Fruit fly (Drosophila melanogaster) whole organism, prepupa: ENCODE results near the gene Tusp.

ENCODE experiments used
- Blimp-1 ChIP-seq: fragments of 200-800 bp; sonication (Bioruptor generic); optimal IDR thresholded peaks from 3 replicates; lab custom pipeline; 2017; ENCODE audit warnings: missing biosample characterization, missing genetic modification characterization, mild to moderate bottlenecking, moderate library complexity, missing genetic modification reagents
- CG10631 ChIP-seq: fragments of 200-800 bp; sonication (Bioruptor generic); optimal IDR thresholded peaks from 2 replicates; lab custom pipeline; 2016; ENCODE audit warnings: missing biosample characterization, missing genetic modification characterization
- CG11294 ChIP-seq: fragments of 200-800 bp; sonication (Bioruptor generic); IDR thresholded peaks from 2 replicates; pipeline ENCODE4 v1.3.6; 2022; ENCODE audit warnings: missing biosample characterization, missing genetic modification characterization
- CG11762 ChIP-seq: fragments of 200-800 bp; sonication (Bioruptor generic); optimal IDR thresholded peaks from 3 replicates; lab custom pipeline; 2016; ENCODE audit warnings: missing biosample characterization, missing genetic modification characterization; ENCODE audit not compliant: insufficient read depth
- CG11902 ChIP-seq: fragments of 200-800 bp; sonication (Bioruptor generic); optimal IDR thresholded peaks from 3 replicates; lab custom pipeline; 2016; ENCODE audit warnings: missing biosample characterization, missing genetic modification characterization
- CG15336 ChIP-seq: fragments of 200-800 bp; sonication (Bioruptor generic); IDR thresholded peaks from 2 replicates; pipeline ENCODE4 v1.3.6; 2022; ENCODE audit warnings: missing biosample characterization, missing genetic modification characterization
- CG1621 ChIP-seq: fragments of 200-800 bp; sonication (Bioruptor generic); optimal IDR thresholded peaks from 3 replicates; lab custom pipeline; 2018; ENCODE audit warnings: missing biosample characterization, mild to moderate bottlenecking, missing genetic modification characterization
- CG16779 ChIP-seq: fragments of 200-800 bp; sonication (Bioruptor generic); optimal IDR thresholded peaks from 3 replicates; lab custom pipeline; 2017; ENCODE audit warnings: missing biosample characterization, mild to moderate bottlenecking, missing genetic modification characterization
- CG31627 ChIP-seq: fragments of 200-800 bp; sonication (Bioruptor generic); optimal IDR thresholded peaks from 3 replicates; lab custom pipeline; 2016; ENCODE audit warnings: missing biosample characterization, missing genetic modification characterization
- CG32006 ChIP-seq: fragments of 200-800 bp; sonication (Bioruptor generic); optimal IDR thresholded peaks from 3 replicates; lab custom pipeline; 2017; ENCODE audit warnings: missing biosample characterization, mild to moderate bottlenecking, missing genetic modification characterization
- CG3919 ChIP-seq: fragments of 200-800 bp; sonication (Bioruptor generic); optimal IDR thresholded peaks from 3 replicates; lab custom pipeline; 2016; ENCODE audit warnings: missing biosample characterization, missing genetic modification characterization
- CG6163 ChIP-seq: fragments of 200-800 bp; sonication (Bioruptor generic); IDR thresholded peaks from 3 replicates; pipeline ENCODE4 v1.3.6; 2022; ENCODE audit warnings: missing biosample characterization, missing genetic modification characterization
- CG6276 ChIP-seq: fragments of 200-800 bp; sonication (Bioruptor generic); optimal IDR thresholded peaks from 2 replicates; lab custom pipeline; 2017; ENCODE audit warnings: missing biosample characterization, mild to moderate bottlenecking, missing genetic modification characterization
- CG8119 ChIP-seq: fragments of 200-800 bp; sonication (Bioruptor generic); IDR thresholded peaks from 3 replicates; pipeline ENCODE4 v1.3.6; 2022; ENCODE audit warnings: missing biosample characterization, missing genetic modification characterization
- Eip78C ChIP-seq: fragments of 200-800 bp; sonication (Bioruptor generic); peaks from one replicate; lab custom pipeline; 2016; ENCODE audit warnings: missing biosample characterization, missing genetic modification characterization
- Eip93F ChIP-seq: fragments of 200-800 bp; sonication (Bioruptor generic); optimal IDR thresholded peaks from 2 replicates; lab custom pipeline; 2016; ENCODE audit warnings: missing biosample characterization, mild to moderate bottlenecking, missing genetic modification characterization
- Gug ChIP-seq: fragments of 200-800 bp; sonication (Bioruptor generic); IDR thresholded peaks from 2 replicates; pipeline ENCODE4 v1.3.6; 2022; ENCODE audit warnings: missing biosample characterization, missing genetic modification characterization
- Hr39 ChIP-seq: fragments of 200-800 bp; sonication (Bioruptor generic); optimal IDR thresholded peaks from 2 replicates; lab custom pipeline; 2016; ENCODE audit warnings: missing biosample characterization, missing genetic modification characterization
- Hr4 ChIP-seq: fragments of 200-800 bp; sonication (Bioruptor generic); optimal IDR thresholded peaks from 3 replicates; lab custom pipeline; 2016; ENCODE audit warnings: missing biosample characterization, missing genetic modification characterization
- Lpt ChIP-seq: fragments of 200-800 bp; sonication (Bioruptor generic); optimal IDR thresholded peaks from 3 replicates; lab custom pipeline; 2016; ENCODE audit warnings: missing biosample characterization, missing genetic modification characterization
- Met ChIP-seq: fragments of 200-800 bp; sonication (Bioruptor generic); optimal IDR thresholded peaks from 3 replicates; lab custom pipeline; 2016; ENCODE audit warnings: missing biosample characterization, missing genetic modification characterization
- OdsH ChIP-seq: fragments of 200-800 bp; sonication (Bioruptor generic); optimal IDR thresholded peaks from 3 replicates; lab custom pipeline; 2016; ENCODE audit warnings: missing biosample characterization, missing genetic modification characterization
- Smox ChIP-seq: fragments of 200-800 bp; sonication (Bioruptor generic); optimal IDR thresholded peaks from 3 replicates; lab custom pipeline; 2016; ENCODE audit warnings: missing biosample characterization, missing genetic modification characterization
- Sox102F ChIP-seq: fragments of 200-800 bp; sonication (Bioruptor generic); optimal IDR thresholded peaks from 2 replicates; lab custom pipeline; 2016; ENCODE audit warnings: missing biosample characterization, mild to moderate bottlenecking, missing genetic modification characterization
- achi ChIP-seq: fragments of 200-800 bp; sonication (Bioruptor generic); optimal IDR thresholded peaks from 3 replicates; lab custom pipeline; 2016; ENCODE audit warnings: missing biosample characterization, missing genetic modification characterization
- acj6 ChIP-seq: fragments of 200-800 bp; sonication (Bioruptor generic); optimal IDR thresholded peaks from 3 replicates; lab custom pipeline; 2016; ENCODE audit warnings: missing biosample characterization, missing genetic modification characterization
- cyc ChIP-seq: fragments of 200-800 bp; sonication (Bioruptor generic); optimal IDR thresholded peaks from 3 replicates; lab custom pipeline; 2016; ENCODE audit warnings: missing biosample characterization, missing genetic modification characterization
- dac ChIP-seq: fragments of 200-800 bp; sonication (Bioruptor generic); optimal IDR thresholded peaks from 2 replicates; lab custom pipeline; 2017; ENCODE audit warnings: missing biosample characterization, mild to moderate bottlenecking, missing genetic modification characterization
- dsx ChIP-seq: fragments of 200-800 bp; optimal IDR thresholded peaks from 3 replicates; lab custom pipeline; 2019; ENCODE audit warnings: missing biosample characterization, mild to moderate bottlenecking, missing genetic modification characterization, moderate library complexity; ENCODE audit not compliant: poor library complexity, severe bottlenecking
- esn ChIP-seq: fragments of 200-800 bp; sonication (Bioruptor generic); optimal IDR thresholded peaks from 2 replicates; lab custom pipeline; 2016; ENCODE audit warnings: missing biosample characterization, mild to moderate bottlenecking, missing genetic modification characterization, moderate library complexity
- fd85E ChIP-seq: fragments of 200-800 bp; sonication (Bioruptor generic); optimal IDR thresholded peaks from 3 replicates; lab custom pipeline; 2016; ENCODE audit warnings: missing biosample characterization, missing genetic modification characterization
- fkh ChIP-seq: fragments of 200-800 bp; sonication (Bioruptor generic); optimal IDR thresholded peaks from 3 replicates; lab custom pipeline; 2017; ENCODE audit warnings: missing biosample characterization, mild to moderate bottlenecking, missing genetic modification characterization, moderate library complexity
- lz ChIP-seq: fragments of 200-800 bp; sonication (Bioruptor generic); optimal IDR thresholded peaks from 3 replicates; lab custom pipeline; 2016; ENCODE audit warnings: missing biosample characterization, missing genetic modification characterization
- net ChIP-seq: fragments of 200-800 bp; sonication (Bioruptor generic); optimal IDR thresholded peaks from 3 replicates; lab custom pipeline; 2016; ENCODE audit warnings: missing biosample characterization, missing genetic modification characterization
- pdm3 ChIP-seq: fragments of 200-800 bp; sonication (Bioruptor generic); optimal IDR thresholded peaks from 3 replicates; lab custom pipeline; 2016; ENCODE audit warnings: missing biosample characterization, missing genetic modification characterization
- spab ChIP-seq: fragments of 200-800 bp; sonication (Bioruptor generic); optimal IDR thresholded peaks from 2 replicates; lab custom pipeline; 2017; ENCODE audit warnings: missing biosample characterization, mild to moderate bottlenecking, missing genetic modification characterization, missing genetic modification reagents
- svp ChIP-seq: fragments of 200-800 bp; sonication (Bioruptor generic); peaks from one replicate; lab custom pipeline; 2016; ENCODE audit warnings: missing biosample characterization, missing genetic modification characterization
- topi ChIP-seq: fragments of 200-800 bp; sonication (Bioruptor generic); optimal IDR thresholded peaks from 3 replicates; lab custom pipeline; 2016; ENCODE audit warnings: missing biosample characterization, missing genetic modification characterization

Tusp gene

dm6 chr3R:27604636-27605443, 2.8 kb upstream of the Tusp start (continued):
- no peak for TF ChIP-seq Lpt (GFP tag; lab: Kevin White, UChicago)
- TF ChIP-seq CG8119 (GFP tag; lab: Robert Waterston, UW): peak; percentile 48; the same call in 2 of the 3 replicates
- TF ChIP-seq spab (GFP tag; lab: Kevin White, UChicago): peak; percentile 48
- TF ChIP-seq Hr4 (GFP tag; lab: Kevin White, UChicago): peak; percentile 77
- TF ChIP-seq lz (GFP tag; lab: Kevin White, UChicago): peak; percentile 56
- TF ChIP-seq topi (GFP tag; lab: Kevin White, UChicago): peak; percentile 47
- no peak for TF ChIP-seq Eip93F
- no peak for TF ChIP-seq fkh (GFP tag; lab: Kevin White, UChicago)
- peak; percentile 41 for TF ChIP-seq Gug (GFP tag; lab: Robert Waterston, UW)
- peak; percentile 90 for TF ChIP-seq Eip78C (GFP tag; lab: Kevin White, UChicago)

- no peak for TF ChIP-seq net (GFP tag; lab: Kevin White, UChicago)
- TF ChIP-seq esn (GFP tag; lab: Kevin White, UChicago): no peak
- no peak for TF ChIP-seq Hr39 (GFP tag; lab: Kevin White, UChicago)
- TF ChIP-seq CG31627 (GFP tag; lab: Kevin White, UChicago): no peak
- no peak for TF ChIP-seq pdm3 (GFP tag; lab: Kevin White, UChicago)
- peak; percentile 17 for TF ChIP-seq Hr4 (GFP tag; lab: Kevin White, UChicago)
- no peak for TF ChIP-seq CG32006 (GFP tag; lab: Kevin White, UChicago)
- no peak for TF ChIP-seq lz (GFP tag; lab: Kevin White, UChicago)
- no peak for TF ChIP-seq CG10631
- no peak for TF ChIP-seq Sox102F
- TF ChIP-seq CG11294 (GFP tag; lab: Robert Waterston, UW): no peak
- 0 out of 2 replicates have a peak, but pooled peaks have one; percentile 6 for TF ChIP-seq CG15336 (GFP tag; lab: Robert Waterston, UW)
- no peak for TF ChIP-seq topi (GFP tag; lab: Kevin White, UChicago)
- no peak for TF ChIP-seq spab (GFP tag; lab: Kevin White, UChicago)
- TF ChIP-seq fkh (GFP tag; lab: Kevin White, UChicago): peak; percentile 69
- no peak for TF ChIP-seq Blimp-1 (GFP tag; lab: Kevin White, UChicago)
- TF ChIP-seq CG1621 (tag; lab: Kevin White, UChicago): no peak
- TF ChIP-seq CG6276 (GFP tag; lab: Kevin White, UChicago): no peak
- no peak for TF ChIP-seq CG16779 (tag; lab: Kevin White, UChicago)
- TF ChIP-seq svp (GFP tag; lab: Kevin White, UChicago): peak; percentile 97
- no peak for TF ChIP-seq Smox (GFP tag; lab: Kevin White, UChicago)
- no peak for TF ChIP-seq dac
- TF ChIP-seq CG11762 (GFP tag; lab: Kevin White, UChicago): no peak
- no peak for TF ChIP-seq cyc
- TF ChIP-seq fd85E: no peak
- no peak for TF ChIP-seq OdsH (GFP tag; lab: Kevin White, UChicago)
- peak; percentile 22; the same call in 1 of the 3 replicates for TF ChIP-seq CG6163 (GFP tag; lab: Robert Waterston, UW)
- peak; percentile 73 for TF ChIP-seq Eip78C (GFP tag; lab: Kevin White, UChicago)
- TF ChIP-seq CG11902: no peak
- no peak for TF ChIP-seq achi (GFP tag; lab: Kevin White, UChicago)
Observed at dm6 chr3R:27605534-27606250, 2.0 kb upstream of the Tusp start.

dm6 chr3R:27608000-27608399, 321 bp downstream of the Tusp start:
- TF ChIP-seq CG3919 (GFP tag; lab: Kevin White, UChicago) (no peak), Met (GFP tag; lab: Kevin White, UChicago) (no peak), dac (no peak), CG11762 (GFP tag; lab: Kevin White, UChicago) (no peak), CG15336 (GFP tag; lab: Robert Waterston, UW) (no peak), spab (GFP tag; lab: Kevin White, UChicago) (no peak), achi (GFP tag; lab: Kevin White, UChicago) (peak; percentile 50), dsx (no peak), CG6163 (GFP tag; lab: Robert Waterston, UW) (0 out of 3 replicates have a peak, but pooled peaks have one; percentile 45), acj6 (GFP tag; lab: Kevin White, UChicago) (no peak)
